Fruit fly (Drosophila melanogaster) whole organism, adult: ENCODE results near the gene Nep1.

Experiments used
- CG11617 ChIP-seq: fragments of 200-800 bp; sonication (Bioruptor generic); optimal IDR thresholded peaks from 2 replicates; lab custom pipeline; 2017; ENCODE audit warnings: mild to moderate bottlenecking, missing biosample characterization, missing genetic modification reagents, missing genetic modification characterization
- CG12768 ChIP-seq: fragments of 200-800 bp; sonication (Bioruptor generic); optimal IDR thresholded peaks from 2 replicates; lab custom pipeline; 2017; ENCODE audit warnings: missing biosample characterization, missing genetic modification characterization, mild to moderate bottlenecking, moderate library complexity, missing genetic modification reagents
- CG14711 ChIP-seq: fragments of 200-800 bp; sonication (Bioruptor generic); optimal IDR thresholded peaks from 2 replicates; lab custom pipeline; 2018; ENCODE audit warnings: missing biosample characterization, mild to moderate bottlenecking, missing genetic modification characterization, moderate library complexity
- CG1620 ChIP-seq: fragments of 200-800 bp; sonication (Bioruptor generic); optimal IDR thresholded peaks from 2 replicates; lab custom pipeline; 2016; ENCODE audit warnings: missing biosample characterization, missing genetic modification characterization
- CG33017 ChIP-seq: fragments of 200-800 bp; sonication (Bioruptor generic); optimal IDR thresholded peaks from 2 replicates; lab custom pipeline; 2018; ENCODE audit warnings: missing biosample characterization, mild to moderate bottlenecking, missing genetic modification characterization, moderate library complexity
- CG5204 ChIP-seq: fragments of 200-800 bp; sonication (Bioruptor generic); optimal IDR thresholded peaks from 2 replicates; lab custom pipeline; 2016; ENCODE audit warnings: missing biosample characterization, missing genetic modification characterization
- CG7045 ChIP-seq: fragments of 200-800 bp; sonication (Bioruptor generic); optimal IDR thresholded peaks from 2 replicates; lab custom pipeline; 2017; ENCODE audit warnings: missing biosample characterization, mild to moderate bottlenecking, missing genetic modification characterization
- CG7101 ChIP-seq: fragments of 200-800 bp; sonication (Bioruptor generic); optimal IDR thresholded peaks from 2 replicates; lab custom pipeline; 2018; ENCODE audit warnings: missing biosample characterization, mild to moderate bottlenecking, missing genetic modification characterization, moderate library complexity
- Clk ChIP-seq: fragments of 200-800 bp; sonication (Bioruptor generic); optimal IDR thresholded peaks from 2 replicates; lab custom pipeline; 2017; ENCODE audit warnings: missing biosample characterization, missing genetic modification characterization
- Crg-1 ChIP-seq: fragments of 200-800 bp; sonication (Bioruptor generic); optimal IDR thresholded peaks from 2 replicates; lab custom pipeline; 2016; ENCODE audit warnings: missing biosample characterization, missing genetic modification characterization
- Hr96 ChIP-seq: fragments of 200-800 bp; sonication (Bioruptor generic); optimal IDR thresholded peaks from 2 replicates; lab custom pipeline; 2016; ENCODE audit warnings: missing biosample characterization, missing genetic modification characterization
- Mnt ChIP-seq: fragments of 200-800 bp; sonication (Bioruptor generic); optimal IDR thresholded peaks from 2 replicates; lab custom pipeline; 2016; ENCODE audit warnings: missing biosample characterization, mild to moderate bottlenecking, missing genetic modification characterization
- bab1 ChIP-seq: fragments of 200-800 bp; sonication (Bioruptor generic); optimal IDR thresholded peaks from 3 replicates; lab custom pipeline; 2019; ENCODE audit warnings: missing biosample characterization, mild to moderate bottlenecking, missing genetic modification characterization, moderate library complexity
- cic ChIP-seq: fragments of 200-800 bp; sonication (Bioruptor generic); optimal IDR thresholded peaks from 2 replicates; lab custom pipeline; 2017; ENCODE audit warnings: missing biosample characterization, mild to moderate bottlenecking, missing genetic modification characterization, moderate library complexity
- cnc ChIP-seq, 2 experiments: fragments of >200 bp; optimal IDR thresholded peaks; 2 replicates each; lab custom pipeline; 2017
- kay ChIP-seq: fragments of 200-800 bp; sonication (Bioruptor generic); peaks from one replicate; lab custom pipeline; 2016; ENCODE audit warnings: missing biosample characterization, missing genetic modification characterization, borderline replicate concordance
- ovo ChIP-seq: fragments of 200-800 bp; sonication (Bioruptor generic); optimal IDR thresholded peaks from 2 replicates; lab custom pipeline; 2016; ENCODE audit warnings: missing biosample characterization, missing genetic modification characterization
- pad ChIP-seq: fragments of 200-800 bp; sonication (Bioruptor generic); optimal IDR thresholded peaks from 3 replicates; lab custom pipeline; 2017; ENCODE audit warnings: missing biosample characterization, missing genetic modification characterization, mild to moderate bottlenecking, moderate library complexity, missing genetic modification reagents
- tj ChIP-seq: fragments of 200-800 bp; sonication (Bioruptor generic); optimal IDR thresholded peaks from 3 replicates; lab custom pipeline; 2017; ENCODE audit warnings: missing biosample characterization, mild to moderate bottlenecking, missing genetic modification characterization, moderate library complexity
- toe ChIP-seq: fragments of 200-800 bp; sonication (Bioruptor generic); optimal IDR thresholded peaks from 2 replicates; lab custom pipeline; 2016; ENCODE audit warnings: missing biosample characterization, missing genetic modification characterization

Gene Nep1

dm6 chrX:6064508-6064907, 26.5 kb upstream of the Nep1 start:
- TF ChIP-seq cnc (optimal IDR thresholded peaks at IDR 0.05; lab: Kevin White, UChicago) (no peak), tj (GFP tag; lab: Kevin White, UChicago) (no peak), Hr96 (GFP tag; lab: Kevin White, UChicago) (no peak)

dm6 chrX:6066316-6066715, 24.7 kb upstream of the Nep1 start, which contains the start of gene CG43115:
Gene CG43115 (minus strand): TSS chrX:6066416.
- TF ChIP-seq cic (GFP tag; lab: Kevin White, UChicago): no peak
- TF ChIP-seq ovo (GFP tag; lab: Kevin White, UChicago): no peak
- TF ChIP-seq CG1620 (GFP tag; lab: Kevin White, UChicago): no peak
- TF ChIP-seq CG11617 (GFP tag; lab: Kevin White, UChicago): no peak

- TF ChIP-seq toe (GFP tag; lab: Kevin White, UChicago): no peak
- no peak for TF ChIP-seq CG12768
- TF ChIP-seq pad (GFP tag; lab: Kevin White, UChicago): no peak
- TF ChIP-seq CG1620 (GFP tag; lab: Kevin White, UChicago): no peak
- no peak for TF ChIP-seq ovo (GFP tag; lab: Kevin White, UChicago)
- no peak for TF ChIP-seq cnc (optimal IDR thresholded peaks at IDR 0.05; lab: Kevin White, UChicago)
- no peak for TF ChIP-seq kay (GFP tag; lab: Kevin White, UChicago)
- no peak for TF ChIP-seq CG5204 (GFP tag; lab: Kevin White, UChicago)
- TF ChIP-seq Clk (GFP tag; lab: Kevin White, UChicago): no peak
- no peak for TF ChIP-seq tj (GFP tag; lab: Kevin White, UChicago)
- no peak for TF ChIP-seq CG7101 (tag; lab: Kevin White, UChicago)
- TF ChIP-seq CG7045 (GFP tag; lab: Kevin White, UChicago): no peak
- no peak for TF ChIP-seq cic (GFP tag; lab: Kevin White, UChicago)
- TF ChIP-seq CG14711 (tag; lab: Kevin White, UChicago): no peak
- TF ChIP-seq CG33017 (tag; lab: Kevin White, UChicago): no peak
- no peak for TF ChIP-seq bab1
Observed at dm6 chrX:6067281-6068008, 23.6 kb upstream of the Nep1 start, which contains the start of gene CG5928. Gene CG5928 (plus strand): TSS chrX:6067958.

- TF ChIP-seq CG5204 (GFP tag; lab: Kevin White, UChicago) (no peak), pad (GFP tag; lab: Kevin White, UChicago) (no peak), Mnt (GFP tag; lab: Kevin White, UChicago) (no peak), tj (GFP tag; lab: Kevin White, UChicago) (no peak), cnc (optimal IDR thresholded peaks at IDR 0.05; lab: Kevin White, UChicago) (no peak), cic (GFP tag; lab: Kevin White, UChicago) (no peak), CG14711 (tag; lab: Kevin White, UChicago) (no peak), CG1620 (GFP tag; lab: Kevin White, UChicago) (no peak)
Observed at dm6 chrX:6068714-6069113, 22.3 kb upstream of the Nep1 start.

- TF ChIP-seq Hr96 (GFP tag; lab: Kevin White, UChicago): no peak
- TF ChIP-seq bab1: peak; percentile 44
- TF ChIP-seq ovo (GFP tag; lab: Kevin White, UChicago): no peak
- peak; percentile 40 for TF ChIP-seq CG7101 (tag; lab: Kevin White, UChicago)
- TF ChIP-seq CG14711 (tag; lab: Kevin White, UChicago): peak; percentile 55
- TF ChIP-seq Clk (GFP tag; lab: Kevin White, UChicago): no peak
Observed at dm6 chrX:6074845-6075244, 16.2 kb upstream of the Nep1 start, which contains the start of gene Tsp5D. Gene Tsp5D (minus strand): TSS chrX:6074857.

- TF ChIP-seq tj (GFP tag; lab: Kevin White, UChicago) (peak; percentile 96), CG12768 (no peak)
Observed at dm6 chrX:6075586-6075985, 15.4 kb upstream of the Nep1 start.

- no peak for TF ChIP-seq CG7045 (GFP tag; lab: Kevin White, UChicago)
- TF ChIP-seq CG1620 (GFP tag; lab: Kevin White, UChicago): no peak
- TF ChIP-seq Crg-1 (GFP tag; lab: Kevin White, UChicago): no peak
- TF ChIP-seq Hr96 (GFP tag; lab: Kevin White, UChicago): peak; percentile 37
- peak; percentile 78 for TF ChIP-seq CG12768
- peak; percentile 35 for TF ChIP-seq Mnt (GFP tag; lab: Kevin White, UChicago)
- TF ChIP-seq CG14711 (tag; lab: Kevin White, UChicago): no peak
- TF ChIP-seq CG33017 (tag; lab: Kevin White, UChicago): peak; percentile 61
- peak; percentile 39 for TF ChIP-seq ovo (GFP tag; lab: Kevin White, UChicago)
- TF ChIP-seq toe (GFP tag; lab: Kevin White, UChicago): no peak
- peak; percentile 74 for TF ChIP-seq tj (GFP tag; lab: Kevin White, UChicago)
- peak; percentile 15 for TF ChIP-seq CG5204 (GFP tag; lab: Kevin White, UChicago)
- TF ChIP-seq cnc (optimal IDR thresholded peaks at IDR 0.05; lab: Kevin White, UChicago): no peak
- no peak for TF ChIP-seq Clk (GFP tag; lab: Kevin White, UChicago)
- peak; percentile 49 for TF ChIP-seq CG7101 (tag; lab: Kevin White, UChicago)
- TF ChIP-seq bab1: peak; percentile 40
- TF ChIP-seq pad (GFP tag; lab: Kevin White, UChicago): no peak
- TF ChIP-seq CG11617 (GFP tag; lab: Kevin White, UChicago): peak; percentile 52
- TF ChIP-seq cic (GFP tag; lab: Kevin White, UChicago): no peak
- no peak for TF ChIP-seq kay (GFP tag; lab: Kevin White, UChicago)
Observed at dm6 chrX:6077043-6077547, 13.9 kb upstream of the Nep1 start.
